Fruit fly (Drosophila melanogaster) whole organism, pupa: ENCODE data around the gene Marf.

Experiments used
- CG10348 ChIP-seq: fragments of 200-800 bp; sonication (Bioruptor generic); IDR thresholded peaks from 2 replicates; pipeline ENCODE4 v1.3.6; 2022; ENCODE audit warnings: missing biosample characterization, missing genetic modification characterization
- CG12605 ChIP-seq: fragments of 200-800 bp; sonication (Bioruptor generic); IDR thresholded peaks from 2 replicates; pipeline ENCODE4 v1.3.6; 2022; ENCODE audit warnings: missing biosample characterization, missing genetic modification characterization
- CG13204 ChIP-seq: fragments of 200-800 bp; sonication (Bioruptor generic); optimal IDR thresholded peaks from 2 replicates; lab custom pipeline; 2018; ENCODE audit warnings: missing biosample characterization, mild to moderate bottlenecking, missing genetic modification characterization, moderate library complexity
- CG14655 ChIP-seq: fragments of 200-800 bp; sonication (Bioruptor generic); optimal IDR thresholded peaks from 3 replicates; lab custom pipeline; 2017; ENCODE audit warnings: mild to moderate bottlenecking, missing biosample characterization, missing genetic modification reagents, missing genetic modification characterization
- CG15710 ChIP-seq: fragments of 200-800 bp; sonication (Bioruptor generic); optimal IDR thresholded peaks from 2 replicates; lab custom pipeline; 2018; ENCODE audit warnings: missing biosample characterization, mild to moderate bottlenecking, missing genetic modification characterization, moderate library complexity
- CG17806 ChIP-seq: fragments of 200-800 bp; sonication (Bioruptor generic); optimal IDR thresholded peaks from 2 replicates; lab custom pipeline; 2018; ENCODE audit warnings: missing biosample characterization, mild to moderate bottlenecking, missing genetic modification characterization, moderate library complexity
- CG32121 ChIP-seq: fragments of 200-800 bp; sonication (Bioruptor generic); IDR thresholded peaks from 2 replicates; pipeline ENCODE4 v1.3.6; 2022; ENCODE audit warnings: missing biosample characterization, missing genetic modification characterization
- CG34367 ChIP-seq: fragments of 200-800 bp; sonication (Bioruptor generic); optimal IDR thresholded peaks from 2 replicates; lab custom pipeline; 2018; ENCODE audit warnings: missing biosample characterization, mild to moderate bottlenecking, missing genetic modification characterization
- CG4496 ChIP-seq: fragments of 200-800 bp; sonication (Bioruptor generic); IDR thresholded peaks from 3 replicates; pipeline ENCODE4 v1.3.6; 2022; ENCODE audit warnings: missing biosample characterization, missing genetic modification characterization
- CG8159 ChIP-seq: fragments of 200-800 bp; sonication (Bioruptor generic); optimal IDR thresholded peaks from 3 replicates; lab custom pipeline; 2018; ENCODE audit warnings: missing biosample characterization, mild to moderate bottlenecking, missing genetic modification characterization, moderate library complexity
- CG8301 ChIP-seq: fragments of 200-800 bp; sonication (Bioruptor generic); optimal IDR thresholded peaks from 2 replicates; lab custom pipeline; 2018; ENCODE audit warnings: missing biosample characterization, mild to moderate bottlenecking, missing genetic modification characterization
- CG9948 ChIP-seq: fragments of 200-800 bp; sonication (Bioruptor generic); optimal IDR thresholded peaks from 2 replicates; lab custom pipeline; 2018; ENCODE audit warnings: missing biosample characterization, mild to moderate bottlenecking, missing genetic modification characterization, moderate library complexity
- D1 ChIP-seq: fragments of 200-800 bp; sonication (Bioruptor generic); optimal IDR thresholded peaks from 2 replicates; lab custom pipeline; 2018; ENCODE audit warnings: missing biosample characterization, mild to moderate bottlenecking, missing genetic modification characterization, moderate library complexity
- EcR ChIP-seq: fragments of 200-800 bp; sonication (Bioruptor generic); optimal IDR thresholded peaks from 3 replicates; lab custom pipeline; 2019; ENCODE audit warnings: missing biosample characterization, missing genetic modification characterization, mild to moderate bottlenecking, moderate library complexity, missing genetic modification reagents
- Ets98B ChIP-seq: fragments of 200-800 bp; sonication (Bioruptor generic); IDR thresholded peaks from 2 replicates; pipeline ENCODE4 v1.3.6; 2022; ENCODE audit warnings: missing biosample characterization, missing genetic modification characterization
- Pif1A ChIP-seq: fragments of 200-800 bp; sonication (Bioruptor generic); optimal IDR thresholded peaks from 3 replicates; lab custom pipeline; 2016; ENCODE audit warnings: missing biosample characterization, missing genetic modification characterization
- Pif1B ChIP-seq: fragments of 200-800 bp; sonication (Bioruptor generic); optimal IDR thresholded peaks from 3 replicates; lab custom pipeline; 2016; ENCODE audit warnings: missing biosample characterization, missing genetic modification characterization
- Snoo ChIP-seq: fragments of 200-800 bp; sonication (Bioruptor generic); optimal IDR thresholded peaks from 3 replicates; lab custom pipeline; 2017; ENCODE audit warnings: missing biosample characterization, mild to moderate bottlenecking, missing genetic modification characterization, inconsistent platforms
- fd96Ca ChIP-seq: fragments of 200-800 bp; sonication (Bioruptor generic); IDR thresholded peaks from 3 replicates; pipeline ENCODE4 v1.3.6; 2022; ENCODE audit warnings: missing biosample characterization, missing genetic modification characterization
- gl ChIP-seq: fragments of 200-800 bp; sonication (Bioruptor generic); optimal IDR thresholded peaks from 2 replicates; lab custom pipeline; 2018; ENCODE audit warnings: missing biosample characterization, mild to moderate bottlenecking, missing genetic modification characterization
- rn ChIP-seq: fragments of 200-800 bp; sonication (Bioruptor generic); IDR thresholded peaks from 2 replicates; pipeline ENCODE4 v1.3.6; 2022; ENCODE audit warnings: missing biosample characterization, missing genetic modification characterization

Marf gene

DNA sequence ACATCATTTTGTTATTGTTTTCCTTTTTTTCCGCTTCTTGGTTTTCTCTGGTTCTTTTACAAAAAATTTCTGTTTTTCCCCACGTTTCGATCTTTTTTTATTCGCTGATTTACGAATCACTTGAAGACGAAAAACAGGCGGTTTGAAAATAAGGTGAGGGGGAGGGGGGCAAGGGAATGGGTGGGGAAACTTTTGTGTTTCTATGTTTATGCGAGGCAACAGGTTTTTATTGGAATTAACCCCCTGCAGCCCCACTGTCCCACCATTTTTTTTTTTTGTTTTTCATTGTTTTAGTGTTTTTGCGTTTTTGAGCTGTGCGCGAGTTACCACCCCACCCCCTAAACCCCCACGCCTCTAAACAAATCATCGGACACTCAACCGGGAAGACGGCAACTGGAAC is 30.8 kb upstream of the Marf start:
- TF ChIP-seq CG10348 (no peak), CG32121 (GFP tag; lab: Robert Waterston, UW) (no peak), CG15710 (tag; lab: Kevin White, UChicago) (no peak), CG12605 (GFP tag; lab: Robert Waterston, UW) (no peak), Pif1A (GFP tag; lab: Kevin White, UChicago) (no peak), CG8301 (tag; lab: Kevin White, UChicago) (no peak), rn (GFP tag; lab: Robert Waterston, UW) (no peak), CG4496 (GFP tag; lab: Robert Waterston, UW) (0 out of 3 replicates have a peak, but pooled peaks have one; percentile 8)

DNA sequence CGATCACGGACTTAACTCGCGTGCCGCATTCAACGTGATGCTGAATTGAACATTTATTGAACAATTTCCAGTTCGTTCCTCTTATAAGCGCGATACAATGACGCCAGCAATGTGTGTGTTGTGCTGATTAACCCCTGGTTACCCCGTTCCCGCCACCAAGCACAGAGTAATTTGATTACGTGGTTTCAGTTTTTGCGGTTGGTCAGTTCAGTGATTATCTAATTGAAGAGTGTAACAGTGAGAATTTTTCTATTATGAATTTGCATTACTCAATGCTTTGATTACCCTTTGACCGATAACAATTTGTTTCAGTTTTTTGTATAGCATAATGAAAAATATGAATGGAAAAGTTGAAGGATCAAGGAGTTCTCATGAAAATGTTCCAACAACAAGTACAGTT is 28.0 kb upstream of the Marf start, which contains the start of gene CG3842:
CG3842 (plus strand) TSS at position 61 of the 400 bp plus-strand sequence.
- no peak for TF ChIP-seq CG34367 (tag; lab: Kevin White, UChicago)
- no peak for TF ChIP-seq Snoo (tag; lab: Kevin White, UChicago)
- TF ChIP-seq CG8159 (tag; lab: Kevin White, UChicago) = no peak

DNA sequence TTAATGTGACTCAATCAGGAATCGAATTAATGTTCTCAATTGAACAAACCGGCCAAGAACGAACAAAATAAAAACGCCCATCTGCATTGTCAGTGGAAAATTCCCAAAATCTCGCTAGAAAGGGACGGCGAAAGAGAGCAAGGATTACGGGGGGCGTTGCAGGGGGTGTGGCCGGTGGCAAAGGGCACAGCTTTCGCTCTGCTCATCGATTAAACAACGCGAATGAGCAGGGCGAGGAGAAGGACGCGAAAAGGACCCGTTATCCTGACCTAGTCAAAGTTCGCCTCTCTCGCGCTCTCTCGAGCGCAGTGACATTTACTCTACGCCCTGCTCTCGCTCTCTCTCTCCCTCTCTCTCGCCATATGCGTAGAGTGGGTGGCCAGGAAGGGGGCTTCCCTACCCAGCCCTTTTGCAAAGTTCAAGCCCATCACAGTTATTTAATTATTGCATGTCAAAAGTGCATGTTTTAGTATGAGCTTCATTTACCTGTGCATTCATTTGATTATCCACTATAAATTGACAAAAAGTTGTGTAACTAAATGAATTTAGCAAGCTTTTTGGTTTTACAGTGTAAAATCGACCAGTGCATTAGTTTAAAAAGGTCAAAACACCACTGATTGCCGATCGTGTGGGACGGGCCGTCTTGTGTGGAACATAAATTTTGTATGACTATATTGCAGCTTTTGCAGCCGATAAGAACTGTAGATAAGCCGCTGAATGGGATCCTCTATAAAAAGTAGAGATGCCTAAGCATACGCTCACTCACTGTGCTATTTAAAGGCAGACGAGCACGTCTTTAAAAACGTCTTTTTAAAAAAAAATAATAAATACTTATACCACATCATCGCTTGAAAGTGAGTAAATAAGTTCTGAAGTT is 26.8 kb upstream of the Marf start:
- TF ChIP-seq Ets98B (GFP tag; lab: Robert Waterston, UW) (peak; percentile 52), D1 (tag; lab: Kevin White, UChicago) (no peak), CG34367 (tag; lab: Kevin White, UChicago) (peak; percentile 49), Pif1B (GFP tag; lab: Kevin White, UChicago) (peak; percentile 15), Snoo (tag; lab: Kevin White, UChicago) (peak; percentile 41), CG10348 (no peak), CG9948 (tag; lab: Kevin White, UChicago) (peak; percentile 67), rn (GFP tag; lab: Robert Waterston, UW) (no peak), CG14655 (GFP tag; lab: Kevin White, UChicago) (peak; percentile 73), CG13204 (no peak), fd96Ca (GFP tag; lab: Robert Waterston, UW) (peak; percentile 68; the same call in 2 of the 3 replicates), CG15710 (tag; lab: Kevin White, UChicago) (peak; percentile 57), CG12605 (GFP tag; lab: Robert Waterston, UW) (peak; percentile 30; the same call in 1 of the 2 replicates), EcR (peak; percentile 6), CG8301 (tag; lab: Kevin White, UChicago) (peak; percentile 54), CG32121 (GFP tag; lab: Robert Waterston, UW) (peak; percentile 49; the same call in 1 of the 2 replicates), gl (tag; lab: Kevin White, UChicago) (peak; percentile 11), Pif1A (GFP tag; lab: Kevin White, UChicago) (peak; percentile 53), CG8159 (tag; lab: Kevin White, UChicago) (peak; percentile 73), CG4496 (GFP tag; lab: Robert Waterston, UW) (peak; percentile 76), CG17806 (tag; lab: Kevin White, UChicago) (peak; percentile 61)

DNA sequence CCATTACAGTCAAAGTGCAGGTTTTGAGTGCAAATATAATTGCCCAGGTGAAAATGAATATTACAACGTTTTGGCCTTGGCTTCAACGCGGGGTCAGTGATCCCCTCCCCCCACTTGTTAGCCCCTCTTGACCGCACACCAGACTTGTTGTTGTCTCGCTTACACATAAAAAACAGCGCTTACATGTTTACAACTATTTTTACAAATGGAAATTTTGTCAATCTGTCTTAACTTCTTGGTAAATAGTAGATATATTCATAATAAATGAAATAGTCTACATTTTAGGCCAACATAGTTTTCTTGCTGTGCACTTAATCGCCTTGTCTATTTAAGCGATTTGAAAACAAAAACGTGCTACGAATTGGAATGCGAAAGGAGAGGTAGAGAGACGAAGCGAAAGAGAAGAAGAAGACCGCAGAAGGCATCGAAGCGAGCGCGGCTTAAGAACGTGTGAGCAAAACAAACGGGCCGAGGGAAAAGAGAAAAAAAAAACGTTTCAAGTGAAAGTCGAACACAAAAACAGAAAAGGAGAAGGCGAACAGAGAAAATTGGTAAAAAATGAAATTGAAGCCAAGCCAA is 25.7 kb upstream of the Marf start:
- TF ChIP-seq Pif1B (GFP tag; lab: Kevin White, UChicago) = peak; percentile 38
- peak; percentile 77 for TF ChIP-seq CG9948 (tag; lab: Kevin White, UChicago)
- TF ChIP-seq gl (tag; lab: Kevin White, UChicago) = peak; percentile 66
- TF ChIP-seq rn (GFP tag; lab: Robert Waterston, UW) = 0 out of 2 replicates have a peak, but pooled peaks have one; percentile 36
- TF ChIP-seq fd96Ca (GFP tag; lab: Robert Waterston, UW) = peak; percentile 60; the same call in 2 of the 3 replicates
- peak; percentile 59; the same call in 1 of the 2 replicates for TF ChIP-seq CG12605 (GFP tag; lab: Robert Waterston, UW)
- peak; percentile 82 for TF ChIP-seq CG4496 (GFP tag; lab: Robert Waterston, UW)
- TF ChIP-seq CG8301 (tag; lab: Kevin White, UChicago) = peak; percentile 59
- no peak for TF ChIP-seq Snoo (tag; lab: Kevin White, UChicago)
- TF ChIP-seq Ets98B (GFP tag; lab: Robert Waterston, UW) = peak; percentile 83
- TF ChIP-seq CG8159 (tag; lab: Kevin White, UChicago) = peak; percentile 45
- peak; percentile 39 for TF ChIP-seq CG14655 (GFP tag; lab: Kevin White, UChicago)
- TF ChIP-seq CG32121 (GFP tag; lab: Robert Waterston, UW) = peak; percentile 80
- TF ChIP-seq Pif1A (GFP tag; lab: Kevin White, UChicago) = peak; percentile 54
- TF ChIP-seq D1 (tag; lab: Kevin White, UChicago) = peak; percentile 26
- TF ChIP-seq CG15710 (tag; lab: Kevin White, UChicago) = peak; percentile 87
- TF ChIP-seq EcR = peak; percentile 96
- peak; percentile 76 for TF ChIP-seq CG34367 (tag; lab: Kevin White, UChicago)
- peak; percentile 85 for TF ChIP-seq CG17806 (tag; lab: Kevin White, UChicago)
- no peak for TF ChIP-seq CG10348
- no peak for TF ChIP-seq CG13204

DNA sequence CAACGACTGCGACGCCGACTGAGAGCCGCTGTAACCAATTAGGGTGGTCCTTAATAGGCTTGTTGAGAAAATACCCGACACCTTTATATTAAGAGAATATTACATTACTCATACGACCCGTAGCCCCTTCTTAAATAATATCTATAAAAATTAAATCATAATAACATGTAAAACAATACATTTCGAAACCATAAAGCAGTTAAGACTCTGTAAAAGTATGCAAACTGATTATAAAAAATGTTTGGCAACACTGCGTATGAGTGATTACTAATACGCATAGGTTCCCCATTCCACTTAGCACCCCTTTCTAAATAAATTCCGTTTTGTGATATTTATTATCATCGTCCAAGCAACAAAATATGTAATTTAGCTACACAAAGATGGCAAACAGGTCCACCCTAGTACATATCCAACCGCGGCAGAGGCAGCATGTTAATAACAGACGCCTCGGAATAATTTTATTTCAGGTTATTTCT is 25.1 kb upstream of the Marf start:
- TF ChIP-seq CG32121 (GFP tag; lab: Robert Waterston, UW) (peak; percentile 58), CG34367 (tag; lab: Kevin White, UChicago) (peak; percentile 80), CG9948 (tag; lab: Kevin White, UChicago) (peak; percentile 84), EcR (no peak), fd96Ca (GFP tag; lab: Robert Waterston, UW) (peak; percentile 75), CG13204 (peak; percentile 72), CG14655 (GFP tag; lab: Kevin White, UChicago) (peak; percentile 90), rn (GFP tag; lab: Robert Waterston, UW) (peak; percentile 41; the same call in 1 of the 2 replicates), Ets98B (GFP tag; lab: Robert Waterston, UW) (peak; percentile 47), CG4496 (GFP tag; lab: Robert Waterston, UW) (peak; percentile 36; the same call in 1 of the 3 replicates), CG17806 (tag; lab: Kevin White, UChicago) (peak; percentile 71), CG15710 (tag; lab: Kevin White, UChicago) (peak; percentile 89), CG12605 (GFP tag; lab: Robert Waterston, UW) (peak; percentile 41; the same call in 1 of the 2 replicates), gl (tag; lab: Kevin White, UChicago) (peak; percentile 48), D1 (tag; lab: Kevin White, UChicago) (peak; percentile 66), CG8159 (tag; lab: Kevin White, UChicago) (peak; percentile 99), Pif1B (GFP tag; lab: Kevin White, UChicago) (peak; percentile 88), CG8301 (tag; lab: Kevin White, UChicago) (peak; percentile 89), CG10348 (no peak), Pif1A (GFP tag; lab: Kevin White, UChicago) (peak; percentile 87), Snoo (tag; lab: Kevin White, UChicago) (peak; percentile 90)
